Fruit fly (Drosophila melanogaster): ENCODE measurements around the gene Gr77a.

DNA sequence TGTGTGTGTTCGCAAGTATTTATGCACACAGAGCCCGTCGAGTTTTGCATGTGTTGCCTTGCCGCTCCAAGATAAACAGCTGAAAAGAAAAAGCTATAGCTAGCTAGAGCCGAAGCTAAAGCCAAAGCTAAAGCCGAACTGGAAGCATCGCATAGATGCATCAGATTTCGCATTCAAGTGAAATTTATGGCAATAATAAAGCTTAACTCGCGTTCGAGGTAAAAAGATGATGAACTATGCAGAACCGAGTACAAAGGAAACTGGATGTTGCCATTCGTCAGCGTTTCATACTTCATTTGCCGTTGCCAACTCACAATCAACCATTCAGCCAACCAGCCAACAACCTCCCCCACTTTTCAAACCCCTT lies 5.0 kb downstream of the Gr77a start:
- TF ChIP-seq CG5204 (GFP tag; optimal IDR thresholded peaks at IDR 0.05) (no peak), kay (GFP tag; ENCODE audit: borderline replicate concordance) (no peak), toe (GFP tag; optimal IDR thresholded peaks at IDR 0.05) (no peak), CG14711 (tag; optimal IDR thresholded peaks at IDR 0.05) (no peak)

All from whole organism, adult.